Worm (Caenorhabditis elegans): ENCODE data around the gene sptf-2.
A peak's percentile ranks its signal among the peaks of the same experiment; 100 is the strongest.

Gene sptf-2

ce11 chrII:8577509-8578099 is 47.7 kb upstream of the sptf-2 start, which contains the start of gene F54C9.9 (continued):
- no peak for TF ChIP-seq F22D6.2 (tag; optimal IDR thresholded peaks at IDR 0.05)
- peak; percentile 49 for TF ChIP-seq die-1 (tag; optimal IDR thresholded peaks at IDR 0.05)
- peak; percentile 71 for TF ChIP-seq madf-6 (GFP tag; IDR thresholded peaks at IDR 0.05)
- TF ChIP-seq mcd-1 (GFP tag; IDR thresholded peaks at IDR 0.05) = peak; percentile 52
- TF ChIP-seq repo-1 (tag; optimal IDR thresholded peaks at IDR 0.05) = peak; percentile 17
- TF ChIP-seq hmg-1.2 (GFP tag; IDR thresholded peaks at IDR 0.05) = peak; percentile 32; the same call in 1 of the 2 replicates
- peak; percentile 19 for TF ChIP-seq efl-1 (GFP tag; optimal IDR thresholded peaks at IDR 0.05)
- TF ChIP-seq ceh-100 (GFP tag; IDR thresholded peaks at IDR 0.05) = peak; percentile 50; the same call in 1 of the 2 replicates
- TF ChIP-seq ama-1 (optimal IDR thresholded peaks at IDR 0.05) = no peak
- peak in 1 of 2 experiments; percentile 77 for TF ChIP-seq ama-1 (GFP tag; optimal IDR thresholded peaks at IDR 0.05)
- no peak for TF ChIP-seq cebp-1 (GFP tag; IDR thresholded peaks at IDR 0.05)
- TF ChIP-seq cebp-1 (tag; optimal IDR thresholded peaks at IDR 0.05) = peak; percentile 39
- TF ChIP-seq hrde-1 (tag; optimal IDR thresholded peaks at IDR 0.05; ENCODE audit: borderline replicate concordance) = peak; percentile 46

- TF ChIP-seq aptf-3 (GFP tag; IDR thresholded peaks at IDR 0.05) = 0 out of 2 replicates have a peak, but pooled peaks have one; percentile 6
- TF ChIP-seq Y79H2A.3 (GFP tag; conservative IDR thresholded peaks at IDR 0.05) = no peak
Observed at ce11 chrII:8581700-8582099, 43.6 kb upstream of the sptf-2 start, which contains the start of gene arl-1. Gene arl-1 (plus strand): TSS chrII:8582000.

- TF ChIP-seq lin-26 (GFP tag; IDR thresholded peaks at IDR 0.05) (peak; percentile 55; the same call in 1 of the 2 replicates), fkh-3 (tag; optimal IDR thresholded peaks at IDR 0.05) (no peak), aptf-3 (GFP tag; IDR thresholded peaks at IDR 0.05) (peak; percentile 22; the same call in 1 of the 2 replicates), madf-6 (GFP tag; IDR thresholded peaks at IDR 0.05) (0 out of 2 replicates have a peak, but pooled peaks have one; percentile 24), sea-2 (GFP tag; IDR thresholded peaks at IDR 0.05) (no peak), F22D6.2 (tag; optimal IDR thresholded peaks at IDR 0.05) (no peak), cebp-1 (GFP tag; IDR thresholded peaks at IDR 0.05) (no peak), cebp-1 (tag; optimal IDR thresholded peaks at IDR 0.05) (peak; percentile 7)
Observed at ce11 chrII:8583035-8583434, 42.2 kb upstream of the sptf-2 start.

ce11 chrII:8585036-8585627 is 40.1 kb upstream of the sptf-2 start, which contains the start of gene F54C9.11:
Gene F54C9.11 (minus strand): TSS chrII:8585086.
- TF ChIP-seq lin-35 (GFP tag; optimal IDR thresholded peaks at IDR 0.05) (peak in 1 of 3 experiments; percentile 20), lin-26 (GFP tag; IDR thresholded peaks at IDR 0.05) (no peak), cebp-1 (GFP tag; IDR thresholded peaks at IDR 0.05) (peak; percentile 41; the same call in 1 of the 2 replicates), cebp-1 (tag; optimal IDR thresholded peaks at IDR 0.05) (peak; percentile 87), somi-1 (GFP tag; optimal IDR thresholded peaks at IDR 0.05) (peak; percentile 35)

ce11 chrII:8585921-8586320 is 39.3 kb upstream of the sptf-2 start:
- TF ChIP-seq Y53F4B.3 (GFP tag; IDR thresholded peaks at IDR 0.05) (no peak), F52B5.7 (tag; optimal IDR thresholded peaks at IDR 0.05) (no peak)

- TF ChIP-seq mes-4 (tag; optimal IDR thresholded peaks at IDR 0.05) (no peak), ztf-3 (GFP tag; optimal IDR thresholded peaks at IDR 0.05) (no peak), xnd-1 (tag; optimal IDR thresholded peaks at IDR 0.05) (no peak), hmg-1.2 (GFP tag; IDR thresholded peaks at IDR 0.05) (peak; percentile 39; the same call in 1 of the 2 replicates), lin-35 (GFP tag; optimal IDR thresholded peaks at IDR 0.05) (no peak), bed-1 (GFP tag; IDR thresholded peaks at IDR 0.05) (no peak)
Observed at ce11 chrII:8587660-8588230, 37.5 kb upstream of the sptf-2 start.

All from whole organism, young adult.